Worm (Caenorhabditis elegans) whole organism, L4 larva: ENCODE data around the gene Y22D7AL.7.

Experiments used
- D1046.2 ChIP-seq: fragments of 200-800 bp; sonication (Bioruptor generic); IDR thresholded peaks from 2 replicates; pipeline ENCODE4 v1.3.6; 2022; ENCODE audit warnings: missing genetic modification characterization, missing compliant biosample characterization
- dpl-1 ChIP-seq: fragments of 150-350 bp; optimal IDR thresholded peaks from 2 replicates; lab custom pipeline; 2014; ENCODE audit warnings: missing biosample characterization, missing genetic modification reagents, missing genetic modification characterization
- egl-27 ChIP-seq: sonication (generic microtip); optimal IDR thresholded peaks from 3 replicates; lab custom pipeline; 2017; ENCODE audit warnings: missing biosample characterization, missing genetic modification reagents, missing genetic modification characterization
- lin-39 ChIP-seq: fragments of 150-350 bp; optimal IDR thresholded peaks from 2 replicates; lab custom pipeline; 2014; ENCODE audit warnings: missing biosample characterization, missing genetic modification reagents, missing genetic modification characterization
- nhr-77 ChIP-seq: fragments of 150-350 bp; optimal IDR thresholded peaks from 2 replicates; lab custom pipeline; 2014; ENCODE audit warnings: missing biosample characterization, missing genetic modification characterization

ce11 chrIII:1621330-1621729, 44.8 kb downstream of the Y22D7AL.7 start:
- TF ChIP-seq lin-39 (no peak), dpl-1 (no peak), D1046.2 (GFP tag; lab: Robert Waterston, UW) (no peak), egl-27 (tag; lab: Kevin White, UChicago) (no peak), nhr-77 (tag; lab: Kevin White, UChicago) (no peak)
